Fruit fly (Drosophila melanogaster): ENCODE data around the gene CG33223.

The CG33223 gene

DNA sequence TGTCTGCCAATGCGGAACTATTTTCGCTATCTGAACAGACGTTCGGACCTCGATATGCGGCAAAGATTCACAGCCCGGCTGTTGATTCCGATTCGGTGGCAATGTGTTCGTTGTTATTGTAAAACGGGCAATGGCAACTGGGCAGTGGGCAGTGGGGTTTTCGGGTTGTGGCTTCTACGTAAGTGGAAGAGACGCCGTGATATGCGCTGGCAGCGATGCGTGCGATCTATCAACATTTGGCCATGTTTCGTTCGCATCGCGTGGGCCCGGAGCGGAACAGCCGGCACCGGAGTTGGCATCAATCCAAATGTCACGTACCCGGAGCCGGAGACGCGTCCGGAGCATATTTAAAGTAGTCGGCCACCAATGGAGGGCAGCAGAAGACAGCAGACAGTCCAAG is 2.2 kb downstream of the CG33223 start, which contains the start of gene Cp38:
Gene Cp38 (plus strand): TSS at position 376 of the 400 bp plus-strand sequence.
- TF ChIP-seq insv (optimal IDR thresholded peaks at IDR 0.05) (no peak), Myc (optimal IDR thresholded peaks at IDR 0.05) (no peak), psq (optimal IDR thresholded peaks at IDR 0.05) (no peak), h (optimal IDR thresholded peaks at IDR 0.05) (no peak), ttk (optimal IDR thresholded peaks at IDR 0.05) (no peak), Sin3A (optimal IDR thresholded peaks at IDR 0.05) (no peak)

DNA sequence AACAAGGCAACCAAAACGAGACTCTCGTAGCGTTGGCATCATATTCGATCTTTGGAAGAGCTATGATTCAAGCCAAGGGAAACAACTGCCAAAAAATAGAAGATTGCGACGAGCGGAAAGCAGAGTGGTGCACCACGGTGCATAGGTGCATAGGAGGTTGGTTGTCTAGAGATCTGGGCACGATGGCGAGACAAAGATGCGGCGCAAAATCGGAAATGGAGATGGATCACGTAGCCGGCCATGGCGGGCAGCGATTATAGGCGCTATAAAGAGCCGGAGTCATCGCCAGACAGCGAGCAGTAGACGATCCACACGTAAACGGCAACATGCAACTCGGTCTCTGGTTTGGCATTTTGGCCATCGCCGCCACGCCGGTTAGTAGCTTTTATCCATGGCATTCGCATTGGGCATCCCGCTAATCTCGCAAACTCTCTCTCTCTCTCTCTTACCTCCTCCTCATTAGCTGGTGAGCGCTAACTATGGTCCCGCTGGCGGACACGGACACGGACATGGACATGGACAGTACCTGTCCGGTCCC is 4.6 kb downstream of the CG33223 start, which contains the start of gene Cp36:
Gene Cp36 (plus strand): TSS at position 289 of the 538 bp plus-strand sequence.
- no peak for TF ChIP-seq insv (optimal IDR thresholded peaks at IDR 0.05)
- no peak for TF ChIP-seq Myc (optimal IDR thresholded peaks at IDR 0.05)
- no peak for TF ChIP-seq psq (optimal IDR thresholded peaks at IDR 0.05)
- TF ChIP-seq h (optimal IDR thresholded peaks at IDR 0.05), result no peak
- no peak for TF ChIP-seq Sin3A (optimal IDR thresholded peaks at IDR 0.05)
- no peak for TF ChIP-seq ttk (optimal IDR thresholded peaks at IDR 0.05)

DNA sequence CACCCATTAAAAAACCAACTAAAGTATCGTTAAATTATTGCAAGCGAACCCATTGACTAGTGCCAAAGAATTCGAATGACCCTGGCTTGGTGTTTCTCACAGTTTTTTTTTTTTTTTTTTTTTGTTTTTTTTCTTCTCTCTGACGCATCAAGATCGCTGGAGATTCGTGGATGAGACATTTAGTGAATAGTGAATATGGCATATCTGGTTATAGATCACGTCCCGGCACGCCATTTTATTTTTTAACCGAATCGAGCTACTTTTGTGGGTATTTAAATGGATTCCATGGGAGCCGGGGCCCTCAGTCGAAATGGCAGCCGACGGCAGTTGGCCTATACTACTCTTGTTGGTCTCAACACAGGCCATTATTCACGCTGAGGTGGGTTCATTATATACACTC is 6.9 kb downstream of the CG33223 start, which contains the start of gene Cp7Fc:
Gene Cp7Fc (plus strand): TSS at position 301 of the 400 bp plus-strand sequence.
- no peak for TF ChIP-seq insv (optimal IDR thresholded peaks at IDR 0.05)
- TF ChIP-seq psq (optimal IDR thresholded peaks at IDR 0.05), result no peak
- no peak for TF ChIP-seq h (optimal IDR thresholded peaks at IDR 0.05)
- no peak for TF ChIP-seq Myc (optimal IDR thresholded peaks at IDR 0.05)
- no peak for TF ChIP-seq ttk (optimal IDR thresholded peaks at IDR 0.05)
- no peak for TF ChIP-seq Sin3A (optimal IDR thresholded peaks at IDR 0.05)

- TF ChIP-seq Sin3A (optimal IDR thresholded peaks at IDR 0.05) (no peak), h (optimal IDR thresholded peaks at IDR 0.05) (no peak), psq (optimal IDR thresholded peaks at IDR 0.05) (no peak), insv (optimal IDR thresholded peaks at IDR 0.05) (no peak), ttk (optimal IDR thresholded peaks at IDR 0.05) (no peak), Myc (optimal IDR thresholded peaks at IDR 0.05) (no peak)
Measured at dm6 chrX:8475657-8476056, 8.0 kb downstream of the CG33223 start.

DNA sequence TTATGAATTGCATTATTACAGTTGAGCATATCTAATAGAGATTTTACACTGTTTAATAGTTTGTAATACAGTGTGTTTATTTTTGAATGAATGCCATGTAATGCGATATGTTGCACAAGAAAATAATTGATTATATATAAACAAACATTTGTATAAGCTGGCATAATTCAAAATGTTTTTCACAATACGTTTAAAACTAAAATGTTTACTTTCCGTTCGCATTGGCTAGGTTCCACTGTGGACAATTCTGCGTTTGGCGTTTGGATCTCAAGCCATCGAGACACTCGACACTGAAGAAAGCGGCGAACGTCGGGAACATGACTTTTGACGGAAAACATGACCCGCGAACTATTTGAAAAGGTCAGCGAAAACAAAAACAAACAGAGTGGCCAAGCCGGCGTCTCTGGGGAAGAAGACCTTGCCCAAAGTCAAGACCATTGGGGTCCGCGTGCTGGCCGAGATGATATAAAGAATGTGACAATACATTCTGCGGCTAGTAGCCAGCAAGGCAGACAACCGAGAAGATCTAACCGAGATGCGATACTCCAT is 10.3 kb downstream of the CG33223 start, which contains the start of gene Cp7Fb:
Gene Cp7Fb (plus strand): TSS at position 499 of the 549 bp plus-strand sequence.
- TF ChIP-seq insv (optimal IDR thresholded peaks at IDR 0.05), result no peak
- no peak for TF ChIP-seq psq (optimal IDR thresholded peaks at IDR 0.05)
- no peak for TF ChIP-seq ttk (optimal IDR thresholded peaks at IDR 0.05)
- no peak for TF ChIP-seq Myc (optimal IDR thresholded peaks at IDR 0.05)

DNA sequence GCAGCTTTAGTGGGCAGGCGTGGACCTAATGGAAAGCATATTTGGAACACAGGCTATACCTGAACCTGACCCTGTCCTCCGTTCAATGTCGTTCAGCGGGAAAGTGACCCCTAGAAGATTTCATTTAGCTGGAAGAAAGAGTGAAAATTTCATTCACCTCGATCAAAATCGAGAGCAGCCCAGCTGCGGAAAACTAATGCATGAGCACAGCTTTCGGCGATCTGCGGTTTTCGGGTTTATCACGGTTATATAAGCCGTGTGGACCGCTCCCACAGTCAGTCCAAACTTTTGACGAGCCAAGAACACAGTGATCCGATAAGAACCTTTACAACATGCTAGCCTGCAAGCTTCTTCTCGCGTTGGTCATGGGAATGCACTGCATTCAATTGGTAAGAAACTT is 13.1 kb downstream of the CG33223 start, which contains the start of gene Cp7Fa:
Gene Cp7Fa (plus strand): TSS at position 301 of the 400 bp plus-strand sequence.
- no peak for TF ChIP-seq insv (optimal IDR thresholded peaks at IDR 0.05)
- no peak for TF ChIP-seq Sin3A (optimal IDR thresholded peaks at IDR 0.05)
- no peak for TF ChIP-seq psq (optimal IDR thresholded peaks at IDR 0.05)
- TF ChIP-seq h (optimal IDR thresholded peaks at IDR 0.05), result no peak

DNA sequence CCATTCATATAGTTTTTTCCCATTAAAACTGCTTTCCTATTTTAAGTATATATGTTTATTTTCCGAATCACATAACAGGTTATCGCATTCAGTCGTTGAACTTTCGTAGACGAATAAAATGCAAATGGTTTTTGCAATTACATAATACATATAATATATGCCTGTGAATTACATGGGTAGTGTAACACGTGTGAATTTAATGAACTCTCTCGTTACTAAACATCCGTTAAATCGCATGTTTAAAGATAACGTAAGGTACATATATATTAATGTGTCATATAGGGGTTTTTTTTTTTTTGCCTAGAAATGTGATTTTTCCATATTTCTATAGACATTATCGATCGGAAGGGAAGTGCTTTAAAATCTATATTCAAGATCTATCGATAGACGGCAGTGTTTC is 14.1 kb downstream of the CG33223 start:
- no peak for TF ChIP-seq Sin3A (optimal IDR thresholded peaks at IDR 0.05)
- no peak for TF ChIP-seq psq (optimal IDR thresholded peaks at IDR 0.05)
- no peak for TF ChIP-seq Myc (optimal IDR thresholded peaks at IDR 0.05)
- no peak for TF ChIP-seq insv (optimal IDR thresholded peaks at IDR 0.05)
- TF ChIP-seq h (optimal IDR thresholded peaks at IDR 0.05), result no peak
- TF ChIP-seq ttk (optimal IDR thresholded peaks at IDR 0.05), result no peak

DNA sequence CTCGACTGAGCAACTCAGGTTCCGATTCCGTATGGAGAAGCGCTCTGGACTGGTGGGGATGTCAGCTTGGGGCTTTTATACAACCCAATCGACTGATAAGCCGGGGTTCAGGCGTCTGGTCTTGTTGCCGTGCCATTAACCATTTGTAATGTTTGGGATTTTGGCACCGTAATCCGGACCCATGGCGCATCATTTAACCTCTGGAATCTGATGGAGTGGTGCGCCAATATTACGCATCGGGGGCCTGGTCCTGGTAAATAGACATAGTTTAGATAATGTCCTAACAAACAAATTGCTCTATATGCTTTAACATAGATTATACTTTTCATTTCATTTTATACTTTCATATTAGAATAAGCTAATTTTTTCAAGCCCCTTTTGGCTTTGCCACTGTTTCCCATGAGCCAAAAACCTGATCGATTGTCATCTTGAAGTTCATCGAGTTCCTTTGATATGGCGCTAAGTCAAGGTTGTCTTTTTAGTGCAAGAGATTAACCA is 14.7 kb downstream of the CG33223 start, which contains the start of gene CG12116:
Gene CG12116 (minus strand): TSS at position 51 of the 498 bp plus-strand sequence.
- TF ChIP-seq insv (optimal IDR thresholded peaks at IDR 0.05) (no peak), Myc (optimal IDR thresholded peaks at IDR 0.05) (no peak), psq (optimal IDR thresholded peaks at IDR 0.05) (no peak), ttk (optimal IDR thresholded peaks at IDR 0.05) (no peak), Sin3A (optimal IDR thresholded peaks at IDR 0.05) (no peak), h (optimal IDR thresholded peaks at IDR 0.05) (no peak)

dm6 chrX:8466729-8467215 is 16.9 kb downstream of the CG33223 start:
- no peak for TF ChIP-seq insv (optimal IDR thresholded peaks at IDR 0.05)
- TF ChIP-seq Sin3A (optimal IDR thresholded peaks at IDR 0.05), result no peak
- no peak for TF ChIP-seq ttk (optimal IDR thresholded peaks at IDR 0.05)
- no peak for TF ChIP-seq h (optimal IDR thresholded peaks at IDR 0.05)
- no peak for TF ChIP-seq psq (optimal IDR thresholded peaks at IDR 0.05)
- TF ChIP-seq Myc (optimal IDR thresholded peaks at IDR 0.05), result no peak

- TF ChIP-seq psq (optimal IDR thresholded peaks at IDR 0.05), result no peak
- no peak for TF ChIP-seq Sin3A (optimal IDR thresholded peaks at IDR 0.05)
- TF ChIP-seq ttk (optimal IDR thresholded peaks at IDR 0.05), result no peak
- no peak for TF ChIP-seq Myc (optimal IDR thresholded peaks at IDR 0.05)
- TF ChIP-seq insv (optimal IDR thresholded peaks at IDR 0.05), result no peak
- TF ChIP-seq h (optimal IDR thresholded peaks at IDR 0.05), result no peak
Measured at dm6 chrX:8464378-8465036, 19.2 kb downstream of the CG33223 start, which contains the start of gene Sptr. TSS of gene Sptr (minus strand) at chrX:8464438.

DNA sequence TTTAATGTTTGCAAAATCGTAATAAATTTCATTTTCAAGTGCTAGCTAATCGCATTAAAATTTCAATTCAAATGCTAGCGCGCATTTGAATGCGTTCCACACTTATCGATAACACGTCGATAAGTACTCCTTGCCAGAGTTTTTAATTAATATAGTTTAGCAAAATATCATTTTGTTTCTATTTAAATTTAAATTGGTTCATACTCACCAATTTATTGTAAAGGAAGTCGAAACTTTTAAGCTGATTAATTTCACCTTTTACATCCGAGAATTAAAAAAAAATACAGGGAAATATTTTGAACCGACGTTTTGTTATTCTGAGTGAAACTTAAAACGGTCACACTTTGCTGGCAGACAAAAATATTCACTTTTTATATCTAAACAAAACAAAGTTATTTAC is 22.5 kb downstream of the CG33223 start, which contains the start of gene Es2:
Gene Es2 (plus strand): TSS at position 333 of the 400 bp plus-strand sequence.
- TF ChIP-seq ttk (optimal IDR thresholded peaks at IDR 0.05) (no peak), Myc (optimal IDR thresholded peaks at IDR 0.05) (no peak), insv (optimal IDR thresholded peaks at IDR 0.05) (no peak), h (optimal IDR thresholded peaks at IDR 0.05) (no peak)

dm6 chrX:8460686-8461085 is 23.0 kb downstream of the CG33223 start, which contains the start of gene CG15347:
TSS of gene CG15347 (minus strand) at chrX:8460898.
- no peak for TF ChIP-seq psq (optimal IDR thresholded peaks at IDR 0.05)
- no peak for TF ChIP-seq insv (optimal IDR thresholded peaks at IDR 0.05)
- TF ChIP-seq Sin3A (optimal IDR thresholded peaks at IDR 0.05), result no peak
- no peak for TF ChIP-seq ttk (optimal IDR thresholded peaks at IDR 0.05)
- TF ChIP-seq h (optimal IDR thresholded peaks at IDR 0.05), result no peak
- TF ChIP-seq Myc (optimal IDR thresholded peaks at IDR 0.05), result no peak

All from Kc167 (cell line).